Worm (Caenorhabditis elegans) whole organism, midembryonic: Measurements from ENCODE around the gene cyp-13A6.

Experiments
- flt-1 ChIP-seq: fragments of 200-800 bp; sonication (Bioruptor generic); IDR thresholded peaks from 2 replicates; pipeline ENCODE4 v1.3.6; 2022; ENCODE audit warnings: missing genetic modification characterization, missing compliant biosample characterization
- ref-1 ChIP-seq: fragments of 200-800 bp; sonication (Bioruptor generic); conservative IDR thresholded peaks from 2 replicates; pipeline ENCODE4 v1.3.6; 2022; ENCODE audit warnings: missing genetic modification reagents, missing genetic modification characterization, missing compliant biosample characterization

DNA sequence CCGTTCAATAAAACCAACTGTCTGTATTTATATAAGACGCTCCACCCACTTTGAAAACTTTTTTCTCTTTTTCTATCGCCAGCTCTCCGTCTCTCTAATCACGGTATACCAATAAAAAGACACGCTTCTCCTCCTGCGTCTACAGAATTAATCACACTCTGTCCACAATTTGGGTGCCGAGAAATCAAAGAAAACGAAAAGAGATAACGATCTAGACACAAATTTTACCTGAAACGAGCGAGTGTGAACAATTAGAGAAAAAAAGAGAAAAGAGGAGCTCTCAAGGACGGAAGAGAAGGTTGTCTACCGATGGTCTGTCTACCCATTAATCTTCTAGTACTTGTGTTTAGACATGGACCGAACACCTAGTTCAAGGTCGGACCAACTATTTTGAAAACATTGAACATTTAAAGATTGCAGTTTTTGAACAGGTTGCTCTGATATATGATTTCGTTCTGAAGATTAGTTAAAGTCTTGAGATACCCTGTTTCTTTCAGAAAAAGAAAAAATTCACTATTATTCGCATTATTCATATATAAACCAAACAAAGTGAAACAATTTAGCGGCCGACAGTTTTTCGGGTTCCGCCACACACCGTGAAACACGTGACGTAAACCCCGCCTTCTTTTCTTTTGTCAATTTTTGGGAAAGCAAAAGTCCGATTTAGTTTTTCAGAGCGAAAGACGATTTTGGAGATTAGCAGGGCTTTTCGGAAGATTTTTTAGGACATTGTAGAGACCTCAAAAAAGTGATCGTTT lies 15.0 kb downstream of the cyp-13A6 start, which contains the start of gene cyp-13A2:
- TF ChIP-seq ref-1 (GFP tag; lab: Robert Waterston, UW) (no peak), flt-1 (GFP tag; lab: Robert Waterston, UW) (no peak)
